Fruit fly (Drosophila melanogaster) whole organism, pupa: ENCODE measurements around the gene Sptr.

Experiments used
- CG10348 ChIP-seq: fragments of 200-800 bp; sonication (Bioruptor generic); IDR thresholded peaks from 2 replicates; pipeline ENCODE4 v1.3.6; 2022; ENCODE audit warnings: missing biosample characterization, missing genetic modification characterization
- CG12605 ChIP-seq: fragments of 200-800 bp; sonication (Bioruptor generic); IDR thresholded peaks from 2 replicates; pipeline ENCODE4 v1.3.6; 2022; ENCODE audit warnings: missing biosample characterization, missing genetic modification characterization
- CG13204 ChIP-seq: fragments of 200-800 bp; sonication (Bioruptor generic); optimal IDR thresholded peaks from 2 replicates; lab custom pipeline; 2018; ENCODE audit warnings: missing biosample characterization, mild to moderate bottlenecking, missing genetic modification characterization, moderate library complexity
- CG14655 ChIP-seq: fragments of 200-800 bp; sonication (Bioruptor generic); optimal IDR thresholded peaks from 3 replicates; lab custom pipeline; 2017; ENCODE audit warnings: mild to moderate bottlenecking, missing biosample characterization, missing genetic modification reagents, missing genetic modification characterization
- CG15710 ChIP-seq: fragments of 200-800 bp; sonication (Bioruptor generic); optimal IDR thresholded peaks from 2 replicates; lab custom pipeline; 2018; ENCODE audit warnings: missing biosample characterization, mild to moderate bottlenecking, missing genetic modification characterization, moderate library complexity
- CG17806 ChIP-seq: fragments of 200-800 bp; sonication (Bioruptor generic); optimal IDR thresholded peaks from 2 replicates; lab custom pipeline; 2018; ENCODE audit warnings: missing biosample characterization, mild to moderate bottlenecking, missing genetic modification characterization, moderate library complexity
- CG32121 ChIP-seq: fragments of 200-800 bp; sonication (Bioruptor generic); IDR thresholded peaks from 2 replicates; pipeline ENCODE4 v1.3.6; 2022; ENCODE audit warnings: missing biosample characterization, missing genetic modification characterization
- CG34367 ChIP-seq: fragments of 200-800 bp; sonication (Bioruptor generic); optimal IDR thresholded peaks from 2 replicates; lab custom pipeline; 2018; ENCODE audit warnings: missing biosample characterization, mild to moderate bottlenecking, missing genetic modification characterization
- CG4496 ChIP-seq: fragments of 200-800 bp; sonication (Bioruptor generic); IDR thresholded peaks from 3 replicates; pipeline ENCODE4 v1.3.6; 2022; ENCODE audit warnings: missing biosample characterization, missing genetic modification characterization
- CG8159 ChIP-seq: fragments of 200-800 bp; sonication (Bioruptor generic); optimal IDR thresholded peaks from 3 replicates; lab custom pipeline; 2018; ENCODE audit warnings: missing biosample characterization, mild to moderate bottlenecking, missing genetic modification characterization, moderate library complexity
- CG8301 ChIP-seq: fragments of 200-800 bp; sonication (Bioruptor generic); optimal IDR thresholded peaks from 2 replicates; lab custom pipeline; 2018; ENCODE audit warnings: missing biosample characterization, mild to moderate bottlenecking, missing genetic modification characterization
- CG9948 ChIP-seq: fragments of 200-800 bp; sonication (Bioruptor generic); optimal IDR thresholded peaks from 2 replicates; lab custom pipeline; 2018; ENCODE audit warnings: missing biosample characterization, mild to moderate bottlenecking, missing genetic modification characterization, moderate library complexity
- D1 ChIP-seq: fragments of 200-800 bp; sonication (Bioruptor generic); optimal IDR thresholded peaks from 2 replicates; lab custom pipeline; 2018; ENCODE audit warnings: missing biosample characterization, mild to moderate bottlenecking, missing genetic modification characterization, moderate library complexity
- EcR ChIP-seq: fragments of 200-800 bp; sonication (Bioruptor generic); optimal IDR thresholded peaks from 3 replicates; lab custom pipeline; 2019; ENCODE audit warnings: missing biosample characterization, missing genetic modification characterization, mild to moderate bottlenecking, moderate library complexity, missing genetic modification reagents
- Ets98B ChIP-seq: fragments of 200-800 bp; sonication (Bioruptor generic); IDR thresholded peaks from 2 replicates; pipeline ENCODE4 v1.3.6; 2022; ENCODE audit warnings: missing biosample characterization, missing genetic modification characterization
- Pif1A ChIP-seq: fragments of 200-800 bp; sonication (Bioruptor generic); optimal IDR thresholded peaks from 3 replicates; lab custom pipeline; 2016; ENCODE audit warnings: missing biosample characterization, missing genetic modification characterization
- Pif1B ChIP-seq: fragments of 200-800 bp; sonication (Bioruptor generic); optimal IDR thresholded peaks from 3 replicates; lab custom pipeline; 2016; ENCODE audit warnings: missing biosample characterization, missing genetic modification characterization
- Snoo ChIP-seq: fragments of 200-800 bp; sonication (Bioruptor generic); optimal IDR thresholded peaks from 3 replicates; lab custom pipeline; 2017; ENCODE audit warnings: missing biosample characterization, mild to moderate bottlenecking, missing genetic modification characterization, inconsistent platforms
- fd96Ca ChIP-seq: fragments of 200-800 bp; sonication (Bioruptor generic); IDR thresholded peaks from 3 replicates; pipeline ENCODE4 v1.3.6; 2022; ENCODE audit warnings: missing biosample characterization, missing genetic modification characterization
- gl ChIP-seq: fragments of 200-800 bp; sonication (Bioruptor generic); optimal IDR thresholded peaks from 2 replicates; lab custom pipeline; 2018; ENCODE audit warnings: missing biosample characterization, mild to moderate bottlenecking, missing genetic modification characterization
- rn ChIP-seq: fragments of 200-800 bp; sonication (Bioruptor generic); IDR thresholded peaks from 2 replicates; pipeline ENCODE4 v1.3.6; 2022; ENCODE audit warnings: missing biosample characterization, missing genetic modification characterization

Gene Sptr

DNA sequence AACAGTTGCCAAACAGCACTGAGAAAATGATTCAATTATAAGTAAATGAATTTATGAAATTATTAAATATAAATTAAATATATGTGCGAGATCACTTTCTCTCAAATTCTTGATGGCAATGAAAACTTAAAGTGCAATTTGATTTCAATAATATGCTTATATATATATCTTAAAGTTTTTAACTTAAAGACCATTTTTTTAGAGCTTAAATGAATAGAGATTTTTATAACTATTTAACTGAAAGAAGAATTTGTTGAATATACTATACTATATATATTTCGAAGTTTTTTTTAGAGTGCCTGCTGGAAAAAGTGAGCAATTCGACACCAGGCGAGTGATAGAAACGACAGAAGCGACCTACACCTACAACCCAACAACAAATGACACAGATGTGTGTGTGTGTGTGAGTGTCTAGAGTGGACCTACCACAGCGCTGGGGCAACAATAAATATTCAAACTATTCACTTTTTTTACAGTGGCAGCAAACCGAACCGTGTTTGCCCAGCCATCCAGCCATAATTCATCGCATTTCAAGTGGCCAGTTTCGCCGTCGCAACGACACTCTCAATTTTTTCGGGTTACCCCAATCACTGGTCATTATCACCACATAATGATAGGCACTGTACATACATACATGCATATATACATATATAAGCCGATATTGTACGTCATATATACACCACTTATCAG is 19.2 kb downstream of the Sptr start:
- TF ChIP-seq Snoo (tag; lab: Kevin White, UChicago) (no peak), CG8159 (tag; lab: Kevin White, UChicago) (peak; percentile 33)
- TF ChIP-seq, all 21 proteins: peak for 1

DNA sequence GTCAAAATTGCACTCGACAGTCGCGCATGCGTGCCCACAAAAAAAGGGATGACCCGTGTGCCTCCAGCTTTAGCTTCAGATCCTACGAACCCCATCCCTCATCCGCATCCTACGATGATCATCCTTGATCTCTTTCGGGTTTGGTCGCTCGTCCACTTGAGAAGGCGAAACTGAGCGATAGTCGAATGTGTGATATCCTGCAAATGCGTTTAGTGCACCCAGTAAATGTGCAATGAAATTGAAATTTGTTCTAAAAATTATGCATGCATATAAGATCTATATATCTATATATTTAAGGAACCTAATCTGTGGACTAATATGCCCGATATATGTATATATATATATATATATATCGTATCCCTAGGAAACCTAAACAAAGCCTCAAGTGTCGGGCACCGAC is 20.0 kb downstream of the Sptr start:
- TF ChIP-seq CG15710 (tag; lab: Kevin White, UChicago) (no peak), Ets98B (GFP tag; lab: Robert Waterston, UW) (no peak), EcR (GFP tag; lab: Kevin White, UChicago) (no peak), CG10348 (no peak), CG17806 (no peak), CG12605 (GFP tag; lab: Robert Waterston, UW) (no peak)

dm6 chrX:8442912-8443311 is 21.3 kb downstream of the Sptr start:
- TF ChIP-seq Snoo (tag; lab: Kevin White, UChicago) (no peak), gl (tag; lab: Kevin White, UChicago) (no peak), EcR (GFP tag; lab: Kevin White, UChicago) (no peak), CG4496 (GFP tag; lab: Robert Waterston, UW) (no peak), CG8159 (tag; lab: Kevin White, UChicago) (no peak), CG13204 (no peak), CG15710 (tag; lab: Kevin White, UChicago) (no peak), CG14655 (GFP tag; lab: Kevin White, UChicago) (no peak), CG34367 (tag; lab: Kevin White, UChicago) (no peak), CG32121 (GFP tag; lab: Robert Waterston, UW) (no peak), D1 (tag; lab: Kevin White, UChicago) (no peak), Pif1A (GFP tag; lab: Kevin White, UChicago) (no peak), CG8301 (no peak)

DNA sequence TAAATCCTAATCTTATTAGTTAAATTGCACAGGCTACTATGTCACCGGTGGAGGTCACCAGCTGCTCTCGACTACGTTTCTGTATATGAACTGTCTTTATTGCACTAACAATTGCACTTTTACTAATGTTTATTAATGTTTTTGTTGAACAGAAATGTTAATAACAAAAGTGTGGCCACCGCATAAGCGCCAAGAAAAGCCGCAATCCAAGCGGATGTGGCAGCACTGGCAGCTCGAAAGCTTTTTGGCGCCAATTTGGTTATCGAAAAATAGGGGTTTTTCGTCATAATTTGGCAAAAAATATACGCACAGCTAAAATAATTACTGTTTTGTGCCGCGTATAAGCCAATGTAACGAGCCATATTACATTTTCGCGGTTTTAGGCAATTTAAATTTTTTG is 22.1 kb downstream of the Sptr start, which contains the start of gene CG12123:
Gene CG12123, minus strand, starts transcription at position 188 of the 400 bp plus-strand sequence.
- TF ChIP-seq Snoo (tag; lab: Kevin White, UChicago), result no peak
- no peak for TF ChIP-seq CG13204
- no peak for TF ChIP-seq Ets98B (GFP tag; lab: Robert Waterston, UW)
- TF ChIP-seq CG15710 (tag; lab: Kevin White, UChicago), result no peak

DNA sequence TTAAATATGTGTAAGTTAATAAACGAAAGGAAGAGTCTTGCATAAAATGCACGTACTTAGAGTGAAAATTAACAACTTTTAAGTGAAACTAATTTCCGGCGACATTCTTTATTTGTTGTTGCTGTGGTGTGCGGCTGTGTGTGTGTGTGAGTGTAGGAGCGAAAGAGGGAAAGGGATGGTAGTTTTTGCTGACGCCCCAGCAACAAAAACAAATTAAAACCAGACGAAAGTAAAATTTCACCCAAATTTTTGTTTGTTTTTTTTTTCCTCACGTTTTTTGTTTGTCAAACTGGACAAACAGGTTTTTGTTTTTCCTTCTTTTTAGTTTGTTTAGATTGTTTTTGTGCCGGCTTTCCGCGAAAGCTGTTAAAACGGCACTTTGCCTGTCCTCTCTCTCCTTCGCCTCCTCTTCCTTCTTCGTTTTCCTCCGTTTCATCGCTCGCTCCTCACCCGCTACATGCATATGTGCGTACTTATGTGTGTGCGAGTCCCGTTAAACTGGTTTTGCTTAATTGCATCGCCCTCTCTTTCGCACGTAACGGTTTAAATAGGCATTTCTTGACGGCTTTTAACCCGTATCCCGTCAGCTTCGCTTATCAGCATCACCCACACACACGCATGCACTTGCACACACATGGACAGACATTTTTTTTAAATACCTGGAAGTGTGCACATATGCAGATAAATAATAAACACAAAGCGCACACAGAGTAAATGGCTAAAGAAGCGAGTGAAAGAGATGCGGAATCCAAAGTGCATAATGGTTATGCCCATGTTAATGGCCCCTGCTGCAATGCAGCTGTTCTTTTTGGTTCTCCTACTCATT is 26.7 kb downstream of the Sptr start, which contains the start of gene Miga:
Gene Miga, minus strand, starts transcription at position 536 of the 826 bp plus-strand sequence.
- no peak for TF ChIP-seq fd96Ca (GFP tag; lab: Robert Waterston, UW)
- peak; percentile 92 for TF ChIP-seq EcR (GFP tag; lab: Kevin White, UChicago)
- TF ChIP-seq Ets98B (GFP tag; lab: Robert Waterston, UW), result peak; percentile 11; the same call in 1 of the 2 replicates
- TF ChIP-seq Snoo (tag; lab: Kevin White, UChicago), result no peak
- peak; percentile 36 for TF ChIP-seq Pif1B
- TF ChIP-seq CG8301, result peak; percentile 2
- TF ChIP-seq CG34367 (tag; lab: Kevin White, UChicago), result no peak
- TF ChIP-seq CG14655 (GFP tag; lab: Kevin White, UChicago), result no peak
- no peak for TF ChIP-seq gl (tag; lab: Kevin White, UChicago)
- TF ChIP-seq CG17806, result no peak
- TF ChIP-seq CG4496 (GFP tag; lab: Robert Waterston, UW), result 0 out of 3 replicates have a peak, but pooled peaks have one; percentile 40
- no peak for TF ChIP-seq D1 (tag; lab: Kevin White, UChicago)
- TF ChIP-seq CG10348, result no peak
- no peak for TF ChIP-seq CG13204
- no peak for TF ChIP-seq CG15710 (tag; lab: Kevin White, UChicago)
- TF ChIP-seq CG32121 (GFP tag; lab: Robert Waterston, UW), result peak; percentile 32; the same call in 1 of the 2 replicates
- TF ChIP-seq CG8159 (tag; lab: Kevin White, UChicago), result no peak
- no peak for TF ChIP-seq CG9948 (tag; lab: Kevin White, UChicago)
- TF ChIP-seq Pif1A (GFP tag; lab: Kevin White, UChicago), result no peak
- TF ChIP-seq CG12605 (GFP tag; lab: Robert Waterston, UW), result no peak
- no peak for TF ChIP-seq rn

DNA sequence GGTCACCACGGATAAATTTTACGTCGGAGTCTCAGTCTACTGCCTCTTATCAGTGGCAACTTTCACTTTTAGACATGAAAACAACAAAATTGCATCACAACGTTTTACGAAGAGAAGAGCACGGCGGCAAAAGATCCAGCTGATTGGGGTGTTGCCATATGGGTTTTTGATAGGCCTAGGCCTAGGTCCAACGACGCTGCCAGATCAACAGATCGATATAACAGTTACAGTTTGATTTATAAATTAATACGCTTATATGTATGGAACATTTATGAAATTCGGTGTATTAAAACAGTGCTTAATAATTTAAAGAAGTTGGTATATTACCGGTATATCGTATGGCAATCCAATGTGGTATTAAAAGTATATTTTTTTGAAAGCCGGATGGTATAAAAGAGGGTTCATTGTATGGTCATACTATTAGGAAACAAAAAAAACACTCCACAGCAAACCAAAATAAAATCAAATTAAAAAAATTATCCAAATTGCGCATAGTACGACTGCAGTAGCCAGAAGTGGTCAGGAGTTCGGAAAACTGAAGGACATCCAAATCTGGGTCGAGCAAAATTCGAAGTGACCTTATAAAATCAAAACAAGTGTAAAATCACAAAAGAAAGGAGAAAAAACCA is 27.5 kb downstream of the Sptr start, which contains the start of gene CG1440:
Gene CG1440, plus strand, starts transcription at position 402 of the 629 bp plus-strand sequence.
- TF ChIP-seq gl (tag; lab: Kevin White, UChicago), result no peak
- no peak for TF ChIP-seq CG13204
- no peak for TF ChIP-seq Pif1A (GFP tag; lab: Kevin White, UChicago)
- peak; percentile 6 for TF ChIP-seq Snoo (tag; lab: Kevin White, UChicago)
- peak; percentile 34 for TF ChIP-seq CG15710 (tag; lab: Kevin White, UChicago)
- TF ChIP-seq CG9948 (tag; lab: Kevin White, UChicago), result no peak
- peak; percentile 18; the same call in 1 of the 2 replicates for TF ChIP-seq Ets98B (GFP tag; lab: Robert Waterston, UW)
- no peak for TF ChIP-seq EcR (GFP tag; lab: Kevin White, UChicago)
- TF ChIP-seq D1 (tag; lab: Kevin White, UChicago), result no peak
- TF ChIP-seq fd96Ca (GFP tag; lab: Robert Waterston, UW), result 0 out of 3 replicates have a peak, but pooled peaks have one; percentile 23
- peak; percentile 11; the same call in 1 of the 2 replicates for TF ChIP-seq CG12605 (GFP tag; lab: Robert Waterston, UW)
- no peak for TF ChIP-seq CG8301
- TF ChIP-seq CG14655 (GFP tag; lab: Kevin White, UChicago), result no peak
- peak; percentile 30; the same call in 1 of the 2 replicates for TF ChIP-seq CG32121 (GFP tag; lab: Robert Waterston, UW)
- no peak for TF ChIP-seq rn
- TF ChIP-seq CG4496 (GFP tag; lab: Robert Waterston, UW), result peak; percentile 10; the same call in 1 of the 3 replicates
- TF ChIP-seq CG17806, result peak; percentile 32
- no peak for TF ChIP-seq Pif1B
- no peak for TF ChIP-seq CG8159 (tag; lab: Kevin White, UChicago)
- TF ChIP-seq CG10348, result no peak
- peak; percentile 49 for TF ChIP-seq CG34367 (tag; lab: Kevin White, UChicago)
